Fruit fly (Drosophila melanogaster) whole organism: ENCODE results near the gene Gdh.

Source experiments
- EcR ChIP-seq, 2 experiments: fragments of >200 bp; optimal IDR thresholded peaks; 2 replicates each; lab custom pipeline; 2017; ENCODE audit warnings: missing biosample characterization in 2 of 2, missing genetic modification characterization in 2 of 2, missing genetic modification reagents in 2 of 2
- pan ChIP-seq: fragments of >200 bp; optimal IDR thresholded peaks from 2 replicates; lab custom pipeline; 2017
- usp ChIP-seq: fragments of >200 bp; optimal IDR thresholded peaks from 2 replicates; lab custom pipeline; 2017; ENCODE audit warnings: missing biosample characterization, missing genetic modification characterization, mixed read lengths

DNA sequence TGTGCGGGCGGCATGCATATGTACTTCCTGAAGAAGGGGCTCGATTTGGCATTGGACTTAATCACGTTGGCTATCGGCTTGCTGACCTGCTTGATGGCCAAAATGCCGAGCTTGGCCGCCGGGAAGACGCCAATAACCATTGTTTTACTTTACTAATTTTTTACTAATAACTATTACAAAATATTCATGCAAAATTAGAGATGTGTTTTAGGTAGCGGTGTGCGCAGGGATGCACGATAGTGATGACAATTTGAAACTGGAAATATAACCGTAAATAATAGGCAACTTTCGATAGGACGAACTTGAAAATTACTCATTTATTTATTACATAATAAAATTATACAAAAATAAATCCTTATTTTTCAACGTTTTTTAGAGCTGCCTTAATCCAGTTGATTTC lies 15.5 kb downstream of the Gdh start, which contains the start of gene CG13601:
- TF ChIP-seq EcR (GFP tag; optimal IDR thresholded peaks at IDR 0.05; lab: Kevin White, UChicago) = no peak
- TF ChIP-seq usp (GFP tag; lab: Kevin White, UChicago) = no peak
- TF ChIP-seq pan (lab: Kevin White, UChicago) = no peak
